Worm (Caenorhabditis elegans) whole organism, L3 larva: ENCODE measurements around the gene dhs-26.

Source experiments
- aly-2 ChIP-seq: fragments of 150-350 bp; optimal IDR thresholded peaks from 2 replicates; lab custom pipeline; 2014; ENCODE audit warnings: missing biosample characterization, missing genetic modification characterization
- ceh-16 ChIP-seq: sonication (generic microtip); optimal IDR thresholded peaks from 2 replicates; lab custom pipeline; 2017; ENCODE audit warnings: missing biosample characterization, missing genetic modification characterization
- ceh-82 ChIP-seq: fragments of 150-350 bp; optimal IDR thresholded peaks from 2 replicates; lab custom pipeline; 2014; ENCODE audit warnings: missing biosample characterization, missing genetic modification characterization
- lin-15B ChIP-seq: fragments of 150-350 bp; optimal IDR thresholded peaks from 2 replicates; lab custom pipeline; 2014; ENCODE audit warnings: missing biosample characterization, missing genetic modification characterization
- mdl-1 ChIP-seq: fragments of 150-350 bp; optimal IDR thresholded peaks from 2 replicates; lab custom pipeline; 2014; ENCODE audit warnings: missing biosample characterization, missing genetic modification characterization
- nhr-11 ChIP-seq: fragments of 150-350 bp; optimal IDR thresholded peaks from 2 replicates; lab custom pipeline; 2014; ENCODE audit warnings: missing biosample characterization, missing genetic modification characterization
- nhr-12 ChIP-seq: fragments of 150-350 bp; optimal IDR thresholded peaks from 2 replicates; lab custom pipeline; 2014; ENCODE audit warnings: missing biosample characterization, missing genetic modification characterization
- nhr-28 ChIP-seq: fragments of 150-350 bp; optimal IDR thresholded peaks from 2 replicates; lab custom pipeline; 2014; ENCODE audit warnings: missing biosample characterization, missing genetic modification characterization
- unc-39 ChIP-seq: sonication (generic microtip); optimal IDR thresholded peaks from 4 replicates; lab custom pipeline; 2017; ENCODE audit warnings: missing biosample characterization, missing genetic modification characterization
- unc-62 ChIP-seq: fragments of 150-350 bp; sonication (generic microtip); optimal IDR thresholded peaks from 4 replicates; lab custom pipeline; 2014; ENCODE audit warnings: missing biosample characterization, missing genetic modification reagents, missing genetic modification characterization
- zag-1 ChIP-seq: fragments of 150-350 bp; optimal IDR thresholded peaks from 2 replicates; lab custom pipeline; 2014; ENCODE audit warnings: missing biosample characterization, missing genetic modification characterization

- no peak for TF ChIP-seq unc-62 (GFP tag; lab: Kevin White, UChicago)
- no peak for TF ChIP-seq nhr-12 (tag; lab: Kevin White, UChicago)
- no peak for TF ChIP-seq zag-1 (tag; lab: Kevin White, UChicago)
- no peak for TF ChIP-seq lin-15B (tag; lab: Kevin White, UChicago)
- TF ChIP-seq nhr-28 (tag; lab: Kevin White, UChicago): no peak
- no peak for TF ChIP-seq aly-2 (tag; lab: Kevin White, UChicago)
- TF ChIP-seq nhr-11 (tag; lab: Kevin White, UChicago): no peak
- TF ChIP-seq mdl-1: no peak
- no peak for TF ChIP-seq ceh-82
- TF ChIP-seq unc-39 (tag; lab: Kevin White, UChicago): no peak
- no peak for TF ChIP-seq ceh-16 (tag; lab: Kevin White, UChicago)
Observed at ce11 chrX:3332824-3333223, 29.5 kb downstream of the dhs-26 start, which contains the start of gene F11D5.1.
